Fruit fly (Drosophila melanogaster): ENCODE measurements around the gene CG43231.

CG43231 gene

dm6 chr2L:17743735-17744134, 39.3 kb downstream of the CG43231 start:
- TF ChIP-seq rgr (GFP tag; optimal IDR thresholded peaks at IDR 0.05), result no peak
- TF ChIP-seq Myc (optimal IDR thresholded peaks at IDR 0.05), result no peak
- no peak for TF ChIP-seq CG9705 (GFP tag; optimal IDR thresholded peaks at IDR 0.05)
- TF ChIP-seq dmrt93B (GFP tag; optimal IDR thresholded peaks at IDR 0.05), result no peak
- TF ChIP-seq HLH106 (tag; optimal IDR thresholded peaks at IDR 0.05), result no peak
- no peak for TF ChIP-seq woc (GFP tag; optimal IDR thresholded peaks at IDR 0.05)
- no peak for TF ChIP-seq brk (GFP tag; optimal IDR thresholded peaks at IDR 0.05)
- TF ChIP-seq Hr83 (GFP tag; optimal IDR thresholded peaks at IDR 0.05; ENCODE audit: poor library complexity, severe bottlenecking), result no peak
- TF ChIP-seq dl (GFP tag; optimal IDR thresholded peaks at IDR 0.05; ENCODE audit: insufficient read depth in 1 of 2, partially characterized antibody in 2 of 2), result no peak
- TF ChIP-seq pan (optimal IDR thresholded peaks at IDR 0.05), result no peak
- TF ChIP-seq h (GFP tag; optimal IDR thresholded peaks at IDR 0.05), result no peak
- no peak for TF ChIP-seq Sp1 (GFP tag; optimal IDR thresholded peaks at IDR 0.05)

dm6 chr2L:17745472-17745871, 41.0 kb downstream of the CG43231 start:
- TF ChIP-seq fru (GFP tag; optimal IDR thresholded peaks at IDR 0.05) (peak; percentile 33), br (GFP tag; optimal IDR thresholded peaks at IDR 0.05) (peak; percentile 11), Rel (GFP tag; optimal IDR thresholded peaks at IDR 0.05) (no peak), Rel (tag; optimal IDR thresholded peaks at IDR 0.05) (no peak), foxo (GFP tag; optimal IDR thresholded peaks at IDR 0.05) (peak in 1 of 2 experiments; percentile 28), woc (GFP tag; optimal IDR thresholded peaks at IDR 0.05) (no peak), psq (GFP tag; optimal IDR thresholded peaks at IDR 0.05) (peak; percentile 21), Sp1 (GFP tag; optimal IDR thresholded peaks at IDR 0.05) (peak; percentile 16), HLH106 (tag; optimal IDR thresholded peaks at IDR 0.05) (peak; percentile 24)

- peak; percentile 62 for TF ChIP-seq Sp1 (GFP tag; optimal IDR thresholded peaks at IDR 0.05)
- no peak for TF ChIP-seq CG9705 (GFP tag; optimal IDR thresholded peaks at IDR 0.05)
- no peak for TF ChIP-seq Mio (GFP tag; optimal IDR thresholded peaks at IDR 0.05)
- peak; percentile 51 for TF ChIP-seq h (GFP tag; optimal IDR thresholded peaks at IDR 0.05)
- TF ChIP-seq fru (GFP tag; optimal IDR thresholded peaks at IDR 0.05), result peak; percentile 54
- TF ChIP-seq psq (GFP tag; optimal IDR thresholded peaks at IDR 0.05), result peak; percentile 33
- no peak for TF ChIP-seq Dfd (GFP tag; optimal IDR thresholded peaks at IDR 0.05)
- TF ChIP-seq Vsx2 (GFP tag; optimal IDR thresholded peaks at IDR 0.05; ENCODE audit: partially characterized antibody), result no peak
- peak; percentile 46 for TF ChIP-seq HLH106 (tag; optimal IDR thresholded peaks at IDR 0.05)
- no peak for TF ChIP-seq Hr83 (GFP tag; optimal IDR thresholded peaks at IDR 0.05; ENCODE audit: poor library complexity, severe bottlenecking)
- no peak for TF ChIP-seq CG32264 (GFP tag; optimal IDR thresholded peaks at IDR 0.05)
- no peak for TF ChIP-seq br (GFP tag; optimal IDR thresholded peaks at IDR 0.05)
- TF ChIP-seq jim (GFP tag; optimal IDR thresholded peaks at IDR 0.05), result no peak
- TF ChIP-seq OdsH (GFP tag; optimal IDR thresholded peaks at IDR 0.05), result peak; percentile 40
- no peak for TF ChIP-seq Myc (optimal IDR thresholded peaks at IDR 0.05)
- TF ChIP-seq tai (GFP tag; optimal IDR thresholded peaks at IDR 0.05), result no peak
- TF ChIP-seq N (GFP tag; optimal IDR thresholded peaks at IDR 0.05), result no peak
- TF ChIP-seq pan (optimal IDR thresholded peaks at IDR 0.05), result no peak
- TF ChIP-seq brk (GFP tag; optimal IDR thresholded peaks at IDR 0.05), result no peak
- TF ChIP-seq dl (GFP tag; optimal IDR thresholded peaks at IDR 0.05; ENCODE audit: insufficient read depth in 1 of 2, partially characterized antibody in 2 of 2), result no peak
- no peak for TF ChIP-seq Jra (GFP tag; optimal IDR thresholded peaks at IDR 0.05)
- TF ChIP-seq Hnf4 (GFP tag; optimal IDR thresholded peaks at IDR 0.05), result peak; percentile 24
- TF ChIP-seq woc (GFP tag; optimal IDR thresholded peaks at IDR 0.05), result peak; percentile 27
- TF ChIP-seq foxo (GFP tag; optimal IDR thresholded peaks at IDR 0.05), result peak in 1 of 2 experiments; percentile 61
- no peak for TF ChIP-seq CrebA (GFP tag; optimal IDR thresholded peaks at IDR 0.05; ENCODE audit: borderline replicate concordance)
- no peak for TF ChIP-seq Hr78 (GFP tag; optimal IDR thresholded peaks at IDR 0.05)
- no peak for TF ChIP-seq dsf (GFP tag; optimal IDR thresholded peaks at IDR 0.05; ENCODE audit: borderline replicate concordance)
- TF ChIP-seq rgr (GFP tag; optimal IDR thresholded peaks at IDR 0.05), result peak; percentile 28
- TF ChIP-seq Rel (GFP tag; optimal IDR thresholded peaks at IDR 0.05), result no peak
- TF ChIP-seq Rel (tag; optimal IDR thresholded peaks at IDR 0.05), result no peak
- TF ChIP-seq dmrt93B (GFP tag; optimal IDR thresholded peaks at IDR 0.05), result no peak
- TF ChIP-seq sage (GFP tag; optimal IDR thresholded peaks at IDR 0.05), result no peak
- no peak for TF ChIP-seq Dif (GFP tag; optimal IDR thresholded peaks at IDR 0.05; ENCODE audit: partially characterized antibody)
- peak; percentile 46 for TF ChIP-seq ey (GFP tag; optimal IDR thresholded peaks at IDR 0.05)
- no peak for TF ChIP-seq sv (GFP tag; optimal IDR thresholded peaks at IDR 0.05)
These were observed 42.8 kb downstream of the CG43231 start for dm6 chr2L:17747133-17747824.
